Fruit fly (Drosophila melanogaster) whole organism, embryonic: ENCODE measurements around the gene CG6178.
A peak's percentile ranks its signal among the peaks of the same experiment; 100 is the strongest.

ENCODE experiments used
- BEAF-32 ChIP-seq: fragments of 200-800 bp; sonication (Bioruptor generic); optimal IDR thresholded peaks from 3 replicates; lab custom pipeline; 2017; ENCODE audit warnings: missing biosample characterization, missing genetic modification characterization, mild to moderate bottlenecking, moderate library complexity, missing genetic modification reagents
- Bdp1 ChIP-seq: fragments of 200-800 bp; sonication (Bioruptor generic); optimal IDR thresholded peaks from 3 replicates; lab custom pipeline; 2016; ENCODE audit warnings: missing biosample characterization, missing genetic modification characterization
- CG11696 ChIP-seq: fragments of 200-800 bp; sonication (Bioruptor generic); IDR thresholded peaks from 2 replicates; pipeline ENCODE4 v1.3.6; 2022; ENCODE audit warnings: missing biosample characterization, missing genetic modification characterization
- CG11723 ChIP-seq: fragments of 200-800 bp; sonication (Bioruptor generic); optimal IDR thresholded peaks from 2 replicates; lab custom pipeline; 2017; ENCODE audit warnings: missing biosample characterization, mild to moderate bottlenecking, missing genetic modification characterization
- CG13424 ChIP-seq: fragments of 200-800 bp; sonication (Bioruptor generic); optimal IDR thresholded peaks from 2 replicates; lab custom pipeline; 2019; ENCODE audit warnings: missing biosample characterization, mild to moderate bottlenecking, missing genetic modification characterization, moderate library complexity
- CG14050 ChIP-seq: fragments of 200-800 bp; sonication (Bioruptor generic); IDR thresholded peaks from 3 replicates; pipeline ENCODE4 v1.3.6; 2022; ENCODE audit warnings: missing biosample characterization, missing genetic modification characterization
- CG14441 ChIP-seq: fragments of 200-800 bp; sonication (Bioruptor generic); IDR thresholded peaks from 2 replicates; pipeline ENCODE4 v1.3.6; 2022; ENCODE audit warnings: missing biosample characterization, missing genetic modification characterization
- CG17359 ChIP-seq: fragments of 200-800 bp; sonication (Bioruptor generic); optimal IDR thresholded peaks from 3 replicates; lab custom pipeline; 2018; ENCODE audit warnings: missing biosample characterization, mild to moderate bottlenecking, missing genetic modification characterization, moderate library complexity
- CG17568 ChIP-seq: fragments of 200-800 bp; sonication (Bioruptor generic); optimal IDR thresholded peaks from 2 replicates; lab custom pipeline; 2018; ENCODE audit warnings: missing biosample characterization, mild to moderate bottlenecking, missing genetic modification characterization, moderate library complexity
- CG17802 ChIP-seq: fragments of 200-800 bp; sonication (Bioruptor generic); optimal IDR thresholded peaks from 2 replicates; lab custom pipeline; 2018; ENCODE audit warnings: missing biosample characterization, mild to moderate bottlenecking, missing genetic modification characterization, moderate library complexity
- CG17829 ChIP-seq: fragments of 200-800 bp; optimal IDR thresholded peaks from 2 replicates; lab custom pipeline; 2019; ENCODE audit warnings: missing biosample characterization, mild to moderate bottlenecking, missing genetic modification characterization, moderate library complexity
- CG30403 ChIP-seq: fragments of 200-800 bp; sonication (Bioruptor generic); optimal IDR thresholded peaks from 3 replicates; lab custom pipeline; 2016; ENCODE audit warnings: missing biosample characterization, missing genetic modification characterization
- CG3163 ChIP-seq: fragments of 200-800 bp; sonication (Bioruptor generic); optimal IDR thresholded peaks from 3 replicates; lab custom pipeline; 2016; ENCODE audit warnings: missing biosample characterization, missing genetic modification characterization
- CG34376 ChIP-seq: fragments of 200-800 bp; sonication (Bioruptor generic); optimal IDR thresholded peaks from 2 replicates; lab custom pipeline; 2018; ENCODE audit warnings: missing biosample characterization, mild to moderate bottlenecking, missing genetic modification characterization
- CG3726 ChIP-seq: fragments of 200-800 bp; sonication (Bioruptor generic); IDR thresholded peaks from 3 replicates; pipeline ENCODE4, ENCODE4 v1.3.6; 2022; ENCODE audit warnings: missing biosample characterization, missing genetic modification characterization
- CG4730 ChIP-seq: fragments of 200-800 bp; sonication (Bioruptor generic); IDR thresholded peaks from 2 replicates; pipeline ENCODE4 v1.3.6; 2022; ENCODE audit warnings: missing biosample characterization, missing genetic modification characterization
- CG7271 ChIP-seq: fragments of 200-800 bp; sonication (Bioruptor generic); optimal IDR thresholded peaks from 2 replicates; lab custom pipeline; 2018; ENCODE audit warnings: missing biosample characterization, mild to moderate bottlenecking, missing genetic modification characterization, moderate library complexity
- CG9727 ChIP-seq: fragments of 200-800 bp; sonication (Bioruptor generic); optimal IDR thresholded peaks from 3 replicates; lab custom pipeline; 2017; ENCODE audit warnings: missing biosample characterization, mild to moderate bottlenecking, missing genetic modification characterization
- CkIIα-i1 ChIP-seq: fragments of 200-800 bp; sonication (Bioruptor generic); IDR thresholded peaks from 2 replicates; pipeline ENCODE4 v1.3.6; 2022; ENCODE audit warnings: missing biosample characterization, missing genetic modification characterization
- CrebB ChIP-seq: fragments of 200-800 bp; sonication (Bioruptor generic); optimal IDR thresholded peaks from 3 replicates; lab custom pipeline; 2018; ENCODE audit warnings: missing biosample characterization, mild to moderate bottlenecking, missing genetic modification characterization
- Dfd ChIP-seq, 2 experiments: fragments of >200 bp; optimal IDR thresholded peaks; 2 replicates each; lab custom pipeline; 2017; ENCODE audit warnings: missing biosample characterization in 2 of 2, missing genetic modification characterization in 2 of 2
- Doc3 ChIP-seq: fragments of 200-800 bp; sonication (Bioruptor generic); IDR thresholded peaks from 3 replicates; pipeline ENCODE4 v1.3.6; 2022; ENCODE audit warnings: missing biosample characterization, missing genetic modification characterization; ENCODE audit not compliant: partially characterized antibody
- Eip74EF ChIP-seq, 2 experiments: fragments of 200-800 bp in 1 of 2; fragments of >200 bp in 1 of 2; sonication (Bioruptor generic) in 1 of 2; optimal IDR thresholded peaks; 2 replicates each; lab custom pipeline; 2017 to 2019; ENCODE audit warnings: missing biosample characterization in 2 of 2, missing genetic modification characterization in 2 of 2, mild to moderate bottlenecking in 1 of 2, moderate library complexity in 1 of 2
- Ets97D ChIP-seq: fragments of 200-800 bp; sonication (Bioruptor generic); optimal IDR thresholded peaks from 3 replicates; lab custom pipeline; 2016; ENCODE audit warnings: missing biosample characterization, missing genetic modification characterization
- Gug ChIP-seq: fragments of 200-800 bp; sonication (Bioruptor generic); IDR thresholded peaks from 4 replicates; pipeline ENCODE4 v1.3.6; 2022; ENCODE audit warnings: missing biosample characterization, missing genetic modification characterization
- HLH54F ChIP-seq: fragments of 200-800 bp; sonication (Bioruptor generic); optimal IDR thresholded peaks from 3 replicates; lab custom pipeline; 2016; ENCODE audit warnings: missing biosample characterization, missing genetic modification characterization
- Rx ChIP-seq: fragments of 200-800 bp; sonication (Bioruptor generic); IDR thresholded peaks from 2 replicates; pipeline ENCODE4 v1.3.6; 2022; ENCODE audit warnings: missing biosample characterization, missing genetic modification characterization
- Sry-β ChIP-seq: fragments of 200-800 bp; sonication (Bioruptor generic); optimal IDR thresholded peaks from 2 replicates; lab custom pipeline; 2018; ENCODE audit warnings: missing biosample characterization, mild to moderate bottlenecking, missing genetic modification characterization, moderate library complexity
- bbx ChIP-seq: fragments of 200-800 bp; sonication (Bioruptor generic); IDR thresholded peaks from 2 replicates; pipeline ENCODE4 v1.3.6; 2022; ENCODE audit warnings: missing biosample characterization, missing genetic modification characterization; ENCODE audit not compliant: partially characterized antibody
- bsh ChIP-seq, 2 experiments: fragments of 200-800 bp; sonication (Bioruptor generic); optimal IDR thresholded peaks; 2 replicates each; lab custom pipeline; 2017 to 2018; ENCODE audit warnings: mild to moderate bottlenecking in 2 of 2, missing biosample characterization in 2 of 2, missing genetic modification characterization in 2 of 2, moderate library complexity in 1 of 2
- caup ChIP-seq: fragments of 200-800 bp; sonication (Bioruptor generic); optimal IDR thresholded peaks from 3 replicates; lab custom pipeline; 2017; ENCODE audit warnings: missing biosample characterization, mild to moderate bottlenecking, missing genetic modification characterization, moderate library complexity; ENCODE audit not compliant: severe bottlenecking
- chinmo ChIP-seq: fragments of 200-800 bp; sonication (Bioruptor generic); IDR thresholded peaks from 4 replicates; pipeline ENCODE4 v1.3.6; 2022; ENCODE audit warnings: missing biosample characterization, missing genetic modification characterization; ENCODE audit not compliant: partially characterized antibody
- esg ChIP-seq: fragments of 200-800 bp; sonication (Bioruptor generic); conservative IDR thresholded peaks from 2 replicates; pipeline ENCODE4 v1.3.6; 2022; ENCODE audit warnings: missing biosample characterization, missing genetic modification characterization
- eve ChIP-seq, 2 experiments: fragments of >200 bp; optimal IDR thresholded peaks; 2 replicates each; lab custom pipeline; 2017; ENCODE audit warnings: missing biosample characterization in 2 of 2, missing genetic modification characterization in 2 of 2
- fd96Cb ChIP-seq: fragments of 200-800 bp; sonication (Bioruptor generic); optimal IDR thresholded peaks from 2 replicates; lab custom pipeline; 2018; ENCODE audit warnings: missing biosample characterization, mild to moderate bottlenecking, missing genetic modification characterization, moderate library complexity
- gcm2 ChIP-seq: fragments of 200-800 bp; sonication (Bioruptor generic); optimal IDR thresholded peaks from 2 replicates; lab custom pipeline; 2016; ENCODE audit warnings: missing biosample characterization, missing genetic modification characterization
- gfzf ChIP-seq: fragments of 200-800 bp; sonication (Bioruptor generic); optimal IDR thresholded peaks from 2 replicates; lab custom pipeline; 2016; ENCODE audit warnings: missing biosample characterization, mild to moderate bottlenecking, missing genetic modification characterization, moderate library complexity
- knrl ChIP-seq: fragments of 200-800 bp; sonication (Bioruptor generic); IDR thresholded peaks from 3 replicates; pipeline ENCODE4 v1.3.6; 2022; ENCODE audit warnings: missing biosample characterization, missing genetic modification characterization; ENCODE audit not compliant: partially characterized antibody
- lola ChIP-seq, 3 experiments: fragments of >200 bp in 2 of 3; fragments of 200-800 bp in 1 of 3; sonication (Bioruptor generic) in 1 of 3; optimal IDR thresholded peaks; 2 replicates each; lab custom pipeline; 2017 to 2019; ENCODE audit warnings: missing biosample characterization in 3 of 3, missing genetic modification characterization in 3 of 3, mild to moderate bottlenecking in 1 of 3, moderate library complexity in 1 of 3
- nau ChIP-seq: fragments of 200-800 bp; sonication (Bioruptor generic); optimal IDR thresholded peaks from 3 replicates; lab custom pipeline; 2017; ENCODE audit warnings: missing biosample characterization, mild to moderate bottlenecking, missing genetic modification characterization, missing genetic modification reagents
- onecut ChIP-seq: fragments of 200-800 bp; sonication (Bioruptor generic); IDR thresholded peaks from 2 replicates; pipeline ENCODE4 v1.3.6; 2022; ENCODE audit warnings: missing biosample characterization, missing genetic modification characterization
- pb ChIP-seq: fragments of 200-800 bp; sonication (Bioruptor generic); optimal IDR thresholded peaks from 3 replicates; lab custom pipeline; 2016; ENCODE audit warnings: missing biosample characterization, missing genetic modification characterization
- phol ChIP-seq: fragments of 200-800 bp; sonication (Bioruptor generic); optimal IDR thresholded peaks from 3 replicates; lab custom pipeline; 2018; ENCODE audit warnings: missing biosample characterization, mild to moderate bottlenecking, missing genetic modification characterization, moderate library complexity
- shn ChIP-seq: fragments of 200-800 bp; sonication (Bioruptor generic); optimal IDR thresholded peaks from 3 replicates; lab custom pipeline; 2016; ENCODE audit warnings: missing biosample characterization, missing genetic modification characterization
- slou ChIP-seq: fragments of 200-800 bp; sonication (Bioruptor generic); optimal IDR thresholded peaks from 3 replicates; lab custom pipeline; 2016; ENCODE audit warnings: missing biosample characterization, missing genetic modification characterization
- so ChIP-seq: fragments of 200-800 bp; sonication (Bioruptor generic); IDR thresholded peaks from 3 replicates; pipeline ENCODE4 v1.3.6; 2022; ENCODE audit warnings: missing biosample characterization, missing genetic modification characterization
- stwl ChIP-seq: fragments of 200-800 bp; sonication (Bioruptor generic); optimal IDR thresholded peaks from 3 replicates; lab custom pipeline; 2018; ENCODE audit warnings: missing biosample characterization, mild to moderate bottlenecking, missing genetic modification characterization, moderate library complexity
- zf30C ChIP-seq: fragments of 200-800 bp; sonication (Bioruptor generic); optimal IDR thresholded peaks from 3 replicates; lab custom pipeline; 2018; ENCODE audit warnings: missing biosample characterization, mild to moderate bottlenecking, missing genetic modification characterization

Gene CG6178

dm6 chr3R:24141013-24141592, 11.0 kb upstream of the CG6178 start, which contains the start of gene Kal1 (continued):
- TF ChIP-seq knrl (0 out of 3 replicates have a peak, but pooled peaks have one; percentile 38), Doc3 (no peak), CG17359 (peak; percentile 96), Sry-β (GFP tag; lab: Kevin White, UChicago) (peak; percentile 54), phol (tag; lab: Kevin White, UChicago) (peak; percentile 93), CG30403 (peak; percentile 88), CG3163 (GFP tag; lab: Kevin White, UChicago) (no peak), chinmo (0 out of 4 replicates have a peak, but pooled peaks have one; percentile 44), eve (GFP tag; optimal IDR thresholded peaks at IDR 0.05; lab: Kevin White, UChicago) (no peak), CG14441 (GFP tag; lab: Robert Waterston, UW) (peak; percentile 90), CG3726 (GFP tag; lab: Robert Waterston, UW) (peak; percentile 81), zf30C (GFP tag; lab: Kevin White, UChicago) (no peak), CG14050 (GFP tag; lab: Robert Waterston, UW) (peak; percentile 91), gcm2 (GFP tag; lab: Kevin White, UChicago) (peak; percentile 35), Rx (peak; percentile 85), CG17829 (peak; percentile 95), CG13424 (tag; lab: Kevin White, UChicago) (peak; percentile 95), so (GFP tag; lab: Robert Waterston, UW) (peak; percentile 97), stwl (tag; lab: Kevin White, UChicago) (peak; percentile 32), CkIIα-i1 (GFP tag; lab: Robert Waterston, UW) (no peak), slou (GFP tag; lab: Kevin White, UChicago) (peak; percentile 9), CG4730 (GFP tag; lab: Robert Waterston, UW) (peak; percentile 84), CG34376 (peak; percentile 6), CG17802 (tag; lab: Kevin White, UChicago) (peak; percentile 65), lola (GFP tag; optimal IDR thresholded peaks at IDR 0.05; lab: Kevin White, UChicago) (peak in 1 of 3 experiments; percentile 90), CrebB (peak; percentile 89), Dfd (GFP tag; optimal IDR thresholded peaks at IDR 0.05; lab: Kevin White, UChicago) (no peak), CG11696 (peak; percentile 47), CG11723 (GFP tag; lab: Kevin White, UChicago) (peak; percentile 91), bbx (GFP tag; lab: Robert Waterston, UW) (no peak), CG7271 (tag; lab: Kevin White, UChicago) (peak; percentile 27), esg (GFP tag; lab: Robert Waterston, UW) (peak; percentile 86), Ets97D (GFP tag; lab: Kevin White, UChicago) (no peak), Gug (peak; percentile 70; the same call in 2 of the 4 replicates), Eip74EF (GFP tag; optimal IDR thresholded peaks at IDR 0.05; lab: Kevin White, UChicago) (peak in 1 of 2 experiments; percentile 95), gfzf (no peak), pb (GFP tag; lab: Kevin White, UChicago) (no peak), fd96Cb (tag; lab: Kevin White, UChicago) (peak; percentile 94), shn (GFP tag; lab: Kevin White, UChicago) (no peak), CG17568 (peak; percentile 89), CG9727 (GFP tag; lab: Kevin White, UChicago) (peak; percentile 88), nau (GFP tag; lab: Kevin White, UChicago) (no peak), caup (GFP tag; lab: Kevin White, UChicago) (peak; percentile 81), Bdp1 (GFP tag; lab: Kevin White, UChicago) (no peak), onecut (GFP tag; lab: Robert Waterston, UW) (peak; percentile 87), bsh (GFP tag; optimal IDR thresholded peaks at IDR 0.05; lab: Kevin White, UChicago) (peak; percentile 98), HLH54F (GFP tag; lab: Kevin White, UChicago) (no peak), BEAF-32 (GFP tag; lab: Kevin White, UChicago) (no peak)
